Worm (Caenorhabditis elegans) whole organism, L4 larva: ENCODE results near the gene Y77E11A.12.
A peak's percentile ranks its signal among the peaks of the same experiment; 100 is the strongest.

Experiments used
- F26F4.8 ChIP-seq: fragments of 200-800 bp; sonication (Bioruptor generic); conservative IDR thresholded peaks from 2 replicates; pipeline ENCODE4 v1.3.6; 2022; ENCODE audit warnings: missing genetic modification characterization, missing compliant biosample characterization
- F44E2.7 ChIP-seq: fragments of 200-800 bp; sonication (Bioruptor generic); IDR thresholded peaks from 2 replicates; pipeline ENCODE4 v2.1.2; 2022; ENCODE audit warnings: missing genetic modification characterization, missing compliant biosample characterization
- F49E8.2 ChIP-seq: sonication (generic microtip); optimal IDR thresholded peaks from 2 replicates; lab custom pipeline; 2016; ENCODE audit warnings: missing compliant biosample characterization, mild to moderate bottlenecking, missing genetic modification characterization, borderline replicate concordance
- T26A8.4 ChIP-seq: fragments of 200-800 bp; sonication (Bioruptor generic); IDR thresholded peaks from 2 replicates; pipeline ENCODE4 v1.3.6; 2022; ENCODE audit warnings: missing genetic modification characterization, missing compliant biosample characterization
- Y105C5A.15 ChIP-seq: fragments of 200-800 bp; sonication (Bioruptor generic); IDR thresholded peaks from 2 replicates; pipeline ENCODE4 v1.3.6; 2022; ENCODE audit warnings: missing genetic modification characterization, missing compliant biosample characterization
- Y48G9A.11 ChIP-seq: fragments of 200-800 bp; sonication (Bioruptor generic); IDR thresholded peaks from 2 replicates; pipeline ENCODE4 v1.3.6; 2022; ENCODE audit warnings: missing genetic modification reagents, missing genetic modification characterization, missing compliant biosample characterization
- Y5F2A.4 ChIP-seq: fragments of 200-800 bp; sonication (Bioruptor generic); optimal IDR thresholded peaks from 2 replicates; lab custom pipeline; 2018; ENCODE audit warnings: mild to moderate bottlenecking, missing genetic modification characterization, missing compliant biosample characterization
- Y75B8A.6 ChIP-seq: fragments of 200-800 bp; sonication (Bioruptor generic); IDR thresholded peaks from 2 replicates; pipeline ENCODE4 v1.3.6; 2022; ENCODE audit warnings: missing genetic modification reagents, missing genetic modification characterization, missing compliant biosample characterization
- ZK546.5 ChIP-seq, 2 experiments: sonication (generic microtip); optimal IDR thresholded peaks; 2 replicates each; lab custom pipeline; 2017; ENCODE audit warnings: missing biosample characterization in 2 of 2, missing genetic modification characterization in 2 of 2
- attf-4 ChIP-seq: sonication (generic microtip); optimal IDR thresholded peaks from 3 replicates; lab custom pipeline; 2017; ENCODE audit warnings: missing biosample characterization, missing genetic modification characterization
- ceh-20 ChIP-seq: fragments of 200-800 bp; sonication (Bioruptor generic); IDR thresholded peaks from 2 replicates; pipeline ENCODE4 v1.3.6; 2022; ENCODE audit warnings: missing genetic modification reagents, missing genetic modification characterization, missing compliant biosample characterization
- ceh-28 ChIP-seq: fragments of 150-350 bp; optimal IDR thresholded peaks from 2 replicates; lab custom pipeline; 2014; ENCODE audit warnings: missing biosample characterization, missing genetic modification reagents, missing genetic modification characterization
- ceh-32 ChIP-seq: sonication (generic microtip); optimal IDR thresholded peaks from 2 replicates; lab custom pipeline; 2016; ENCODE audit warnings: mild to moderate bottlenecking, missing genetic modification characterization, missing compliant biosample characterization; ENCODE audit not compliant: poor library complexity
- ceh-82 ChIP-seq: sonication (generic microtip); optimal IDR thresholded peaks from 2 replicates; lab custom pipeline; 2017; ENCODE audit warnings: missing biosample characterization, missing genetic modification characterization
- ces-1 ChIP-seq: fragments of 150-350 bp; sonication (generic microtip); optimal IDR thresholded peaks from 4 replicates; lab custom pipeline; 2014; ENCODE audit warnings: missing biosample characterization, missing genetic modification reagents, missing genetic modification characterization
- cey-2 ChIP-seq: sonication (generic microtip); optimal IDR thresholded peaks from 3 replicates; lab custom pipeline; 2017; ENCODE audit warnings: missing genetic modification characterization, mild to moderate bottlenecking, missing compliant biosample characterization, antibody characterized with exemption, borderline replicate concordance; ENCODE audit not compliant: insufficient read depth
- ctbp-1 ChIP-seq: fragments of 200-800 bp; sonication (Bioruptor generic); IDR thresholded peaks from 2 replicates; pipeline ENCODE4 v1.3.6; 2022; ENCODE audit warnings: missing genetic modification reagents, missing genetic modification characterization, missing compliant biosample characterization
- daf-12 ChIP-seq: fragments of 150-350 bp; optimal IDR thresholded peaks from 2 replicates; lab custom pipeline; 2014; ENCODE audit warnings: missing biosample characterization, missing genetic modification reagents, missing genetic modification characterization
- dmd-8 ChIP-seq: fragments of 200-800 bp; sonication (Bioruptor generic); IDR thresholded peaks from 2 replicates; pipeline ENCODE4 v1.3.6; 2022; ENCODE audit warnings: missing genetic modification characterization, missing compliant biosample characterization
- dpl-1 ChIP-seq: fragments of 150-350 bp; optimal IDR thresholded peaks from 2 replicates; lab custom pipeline; 2014; ENCODE audit warnings: missing biosample characterization, missing genetic modification reagents, missing genetic modification characterization
- dve-1 ChIP-seq: sonication (generic microtip); optimal IDR thresholded peaks from 2 replicates; lab custom pipeline; 2017; ENCODE audit warnings: antibody characterized with exemption, mild to moderate bottlenecking, missing genetic modification characterization, missing compliant biosample characterization; ENCODE audit not compliant: insufficient read depth
- egl-43 ChIP-seq: fragments of 200-800 bp; sonication (Bioruptor generic); IDR thresholded peaks from 2 replicates; pipeline ENCODE4 v1.3.6; 2022; ENCODE audit warnings: missing genetic modification reagents, missing genetic modification characterization, missing compliant biosample characterization
- fos-1 ChIP-seq: fragments of 150-350 bp; optimal IDR thresholded peaks from 2 replicates; lab custom pipeline; 2014; ENCODE audit warnings: missing biosample characterization, missing genetic modification characterization
- gei-8 ChIP-seq: fragments of 200-800 bp; sonication (Bioruptor generic); optimal IDR thresholded peaks from 2 replicates; lab custom pipeline; 2018; ENCODE audit warnings: mild to moderate bottlenecking, missing genetic modification characterization, missing compliant biosample characterization
- lim-7 ChIP-seq: fragments of 200-800 bp; sonication (Bioruptor generic); IDR thresholded peaks from 2 replicates; pipeline ENCODE4 v1.3.6; 2022; ENCODE audit warnings: missing genetic modification characterization, missing compliant biosample characterization
- lin-29 ChIP-seq: fragments of 200-800 bp; sonication (Bioruptor generic); IDR thresholded peaks from 2 replicates; pipeline ENCODE4 v1.3.6; 2022; ENCODE audit warnings: missing genetic modification reagents, missing genetic modification characterization, missing compliant biosample characterization
- lir-3 ChIP-seq: sonication (generic microtip); optimal IDR thresholded peaks from 2 replicates; lab custom pipeline; 2016; ENCODE audit warnings: mild to moderate bottlenecking, missing genetic modification characterization, missing compliant biosample characterization
- lsy-2 ChIP-seq, 2 experiments: fragments of 150-350 bp in 1 of 2; sonication (generic microtip) in 1 of 2; optimal IDR thresholded peaks; 2 replicates each; lab custom pipeline; 2014 to 2017; ENCODE audit warnings: missing biosample characterization in 2 of 2, missing genetic modification characterization in 2 of 2
- mxl-2 ChIP-seq: fragments of 200-800 bp; sonication (Bioruptor generic); conservative IDR thresholded peaks from 2 replicates; pipeline ENCODE4 v1.3.6; 2022; ENCODE audit warnings: missing genetic modification reagents, missing genetic modification characterization, missing compliant biosample characterization
- nhr-11 ChIP-seq: fragments of 150-350 bp; optimal IDR thresholded peaks from 2 replicates; lab custom pipeline; 2014; ENCODE audit warnings: missing biosample characterization, missing genetic modification characterization
- nhr-111 ChIP-seq: fragments of 200-800 bp; sonication (Bioruptor generic); optimal IDR thresholded peaks from 2 replicates; lab custom pipeline; 2018; ENCODE audit warnings: mild to moderate bottlenecking, missing genetic modification characterization, missing compliant biosample characterization
- nhr-237 ChIP-seq: sonication (generic microtip); optimal IDR thresholded peaks from 2 replicates; lab custom pipeline; 2017; ENCODE audit warnings: missing biosample characterization, missing genetic modification characterization
- nhr-25 ChIP-seq: sonication (generic microtip); optimal IDR thresholded peaks from 2 replicates; lab custom pipeline; 2017; ENCODE audit warnings: missing genetic modification characterization, mild to moderate bottlenecking, missing compliant biosample characterization, antibody characterized with exemption, moderate library complexity, borderline replicate concordance; ENCODE audit not compliant: insufficient read depth
- nhr-48 ChIP-seq: sonication (generic microtip); optimal IDR thresholded peaks from 2 replicates; lab custom pipeline; 2016; ENCODE audit warnings: mild to moderate bottlenecking, missing genetic modification characterization, missing compliant biosample characterization
- nhr-77 ChIP-seq: fragments of 150-350 bp; optimal IDR thresholded peaks from 2 replicates; lab custom pipeline; 2014; ENCODE audit warnings: missing biosample characterization, missing genetic modification characterization
- pha-4 ChIP-seq, 2 experiments: fragments of 150-350 bp in 1 of 2; fragments of 200-800 bp in 1 of 2; sonication (Bioruptor generic) in 1 of 2; IDR thresholded peaks in 1 of 2; optimal IDR thresholded peaks in 1 of 2; 2 replicates each; pipeline versions ENCODE4 v1.3.6 to Lab custom; 2014 to 2022; ENCODE audit warnings: missing genetic modification characterization in 2 of 2, missing genetic modification reagents in 2 of 2, missing biosample characterization in 1 of 2, missing compliant biosample characterization in 1 of 2
- php-3 ChIP-seq: fragments of 200-800 bp; sonication (Bioruptor generic); IDR thresholded peaks from 2 replicates; pipeline ENCODE4 v1.3.6; 2022; ENCODE audit warnings: missing genetic modification reagents, missing genetic modification characterization, missing compliant biosample characterization
- set-16 ChIP-seq: fragments of 200-800 bp; sonication (Bioruptor generic); IDR thresholded peaks from 2 replicates; pipeline ENCODE4 v1.3.6; 2022; ENCODE audit warnings: missing genetic modification reagents, missing genetic modification characterization, missing compliant biosample characterization
- snpc-4 ChIP-seq: fragments of 150-350 bp; optimal IDR thresholded peaks from 2 replicates; lab custom pipeline; 2014; ENCODE audit warnings: missing biosample characterization, missing genetic modification characterization
- tag-97 ChIP-seq: fragments of 200-800 bp; sonication (Bioruptor generic); IDR thresholded peaks from 2 replicates; pipeline ENCODE4 v1.3.6; 2022; ENCODE audit warnings: missing genetic modification characterization, missing compliant biosample characterization
- vab-7 ChIP-seq: fragments of 200-800 bp; sonication (Bioruptor generic); IDR thresholded peaks from 2 replicates; pipeline ENCODE4 v1.3.6; 2022; ENCODE audit warnings: missing genetic modification reagents, missing genetic modification characterization, missing compliant biosample characterization
- zag-1 ChIP-seq: fragments of 150-350 bp; optimal IDR thresholded peaks from 2 replicates; lab custom pipeline; 2014; ENCODE audit warnings: missing biosample characterization, missing genetic modification characterization
- zfp-2 ChIP-seq: sonication (generic microtip); optimal IDR thresholded peaks from 2 replicates; lab custom pipeline; 2016; ENCODE audit warnings: mild to moderate bottlenecking, missing genetic modification characterization, missing compliant biosample characterization
- ztf-11 ChIP-seq: fragments of 150-350 bp; optimal IDR thresholded peaks from 2 replicates; lab custom pipeline; 2014; ENCODE audit warnings: missing biosample characterization, missing genetic modification characterization
- ztf-7 ChIP-seq: fragments of 150-350 bp; optimal IDR thresholded peaks from 2 replicates; lab custom pipeline; 2014; ENCODE audit warnings: missing biosample characterization, missing genetic modification characterization

Gene Y77E11A.12

ce11 chrIV:1427283-1427682, 47.6 kb downstream of the Y77E11A.12 start, which contains the start of gene clec-171 (continued):
- TF ChIP-seq pha-4 (GFP tag; IDR thresholded peaks at IDR 0.05; lab: Robert Waterston, UW): no peak
- no peak for TF ChIP-seq pha-4 (tag; optimal IDR thresholded peaks at IDR 0.05; lab: Kevin White, UChicago)

- TF ChIP-seq zag-1: no peak
- no peak for TF ChIP-seq ces-1 (GFP tag; lab: Kevin White, UChicago)
- TF ChIP-seq lin-29 (GFP tag; lab: Robert Waterston, UW): no peak
- no peak for TF ChIP-seq ztf-7
- TF ChIP-seq tag-97: no peak
- no peak for TF ChIP-seq ceh-82 (tag; lab: Kevin White, UChicago)
- TF ChIP-seq dve-1 (tag; lab: Kevin White, UChicago): no peak
- no peak for TF ChIP-seq T26A8.4 (GFP tag; lab: Robert Waterston, UW)
- no peak for TF ChIP-seq set-16 (GFP tag; lab: Robert Waterston, UW)
- no peak for TF ChIP-seq gei-8 (GFP tag; lab: Kevin White, UChicago)
- no peak for TF ChIP-seq nhr-25 (tag; lab: Kevin White, UChicago)
- TF ChIP-seq Y48G9A.11 (GFP tag; lab: Robert Waterston, UW): no peak
- no peak for TF ChIP-seq lir-3 (tag; lab: Kevin White, UChicago)
- no peak for TF ChIP-seq daf-12 (tag; lab: Kevin White, UChicago)
- TF ChIP-seq vab-7 (GFP tag; lab: Robert Waterston, UW): no peak
- TF ChIP-seq nhr-111 (GFP tag; lab: Kevin White, UChicago): no peak
- no peak for TF ChIP-seq attf-4
- TF ChIP-seq fos-1 (tag; lab: Kevin White, UChicago): no peak
- TF ChIP-seq ctbp-1: no peak
Measured at ce11 chrIV:1424962-1425361, 49.9 kb downstream of the Y77E11A.12 start, which contains the start of gene Y77E11A.8. TSS of gene Y77E11A.8 (minus strand) at chrIV:1425062.

ce11 chrIV:1420603-1421002, 54.3 kb downstream of the Y77E11A.12 start, which contains the start of gene jtr-1:
TSS of gene jtr-1 (plus strand) at chrIV:1420929.
- TF ChIP-seq Y5F2A.4 (GFP tag; lab: Kevin White, UChicago) (no peak), snpc-4 (tag; lab: Kevin White, UChicago) (no peak), F49E8.2 (tag; lab: Kevin White, UChicago) (peak; percentile 62)

DNA sequence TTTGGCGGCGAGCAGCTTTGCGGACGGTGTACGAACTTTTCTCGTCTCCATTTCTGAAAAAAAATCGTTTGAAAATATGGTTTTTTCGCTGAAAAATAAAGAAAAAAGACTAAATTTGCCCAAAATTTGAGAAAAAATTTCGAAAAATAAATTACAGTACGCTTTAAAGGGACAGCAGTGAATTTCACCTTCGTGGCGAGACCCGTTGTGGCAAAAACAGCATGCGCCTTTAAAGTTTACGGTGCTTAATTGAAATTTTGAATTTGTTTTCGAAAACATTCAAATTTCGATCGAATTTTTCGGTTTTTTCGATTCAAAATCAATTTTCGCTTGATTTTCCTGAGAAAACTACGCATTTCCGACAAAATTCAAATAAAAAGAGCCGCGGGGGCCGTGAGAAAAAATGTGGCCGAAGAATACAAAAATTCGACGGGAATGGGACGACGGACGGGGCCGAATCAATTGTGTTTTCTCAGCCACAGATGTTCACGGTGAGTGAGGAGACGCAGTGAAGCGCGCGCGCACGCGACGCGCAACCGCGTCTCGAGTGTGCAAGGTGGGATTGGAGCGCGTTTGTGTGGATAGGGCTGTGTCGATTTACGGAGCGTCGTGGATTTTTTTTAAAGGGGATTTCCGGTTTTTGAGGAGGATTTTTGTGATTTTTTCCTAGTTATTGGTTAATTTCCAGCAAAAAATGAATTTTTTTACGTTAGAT, 55.0 kb downstream of the Y77E11A.12 start, which contains the start of gene Y77E11A.7:
Y77E11A.7 (minus strand) TSS at position 55 of the 715 bp plus-strand sequence.
- TF ChIP-seq nhr-11 (tag; lab: Kevin White, UChicago) (peak; percentile 84), Y75B8A.6 (GFP tag; lab: Robert Waterston, UW) (no peak), ces-1 (GFP tag; lab: Kevin White, UChicago) (no peak), zfp-2 (tag; lab: Kevin White, UChicago) (peak; percentile 24), ceh-20 (peak; percentile 61; the same call in 1 of the 2 replicates), mxl-2 (GFP tag; lab: Robert Waterston, UW) (no peak), dpl-1 (peak; percentile 79), lsy-2 (tag; optimal IDR thresholded peaks at IDR 0.05; lab: Kevin White, UChicago) (peak; percentile 79 to 91), nhr-48 (tag; lab: Kevin White, UChicago) (peak; percentile 26), nhr-237 (no peak), php-3 (GFP tag; lab: Robert Waterston, UW) (no peak), ztf-11 (tag; lab: Kevin White, UChicago) (no peak), Y5F2A.4 (GFP tag; lab: Kevin White, UChicago) (no peak), cey-2 (no peak), ceh-28 (tag; lab: Kevin White, UChicago) (peak; percentile 39), nhr-77 (tag; lab: Kevin White, UChicago) (peak; percentile 91), egl-43 (GFP tag; lab: Robert Waterston, UW) (no peak), Y105C5A.15 (GFP tag; lab: Robert Waterston, UW) (no peak), lim-7 (no peak), F26F4.8 (no peak), F44E2.7 (GFP tag; lab: Robert Waterston, UW) (no peak), dmd-8 (GFP tag; lab: Robert Waterston, UW) (no peak), ceh-32 (tag; lab: Kevin White, UChicago) (no peak), ZK546.5 (tag; optimal IDR thresholded peaks at IDR 0.05; lab: Kevin White, UChicago) (peak in 1 of 2 experiments; percentile 0)
